Worm (Caenorhabditis elegans) whole organism, L4 larva: Measurements from ENCODE around the gene H01G02.1.

ENCODE experiments used
- D1046.2 ChIP-seq: fragments of 200-800 bp; sonication (Bioruptor generic); IDR thresholded peaks from 2 replicates; pipeline ENCODE4 v1.3.6; 2022; ENCODE audit warnings: missing genetic modification characterization, missing compliant biosample characterization
- F26F4.8 ChIP-seq: fragments of 200-800 bp; sonication (Bioruptor generic); conservative IDR thresholded peaks from 2 replicates; pipeline ENCODE4 v1.3.6; 2022; ENCODE audit warnings: missing genetic modification characterization, missing compliant biosample characterization
- R02D3.7 ChIP-seq: fragments of 150-350 bp; sonication (generic microtip); optimal IDR thresholded peaks from 3 replicates; lab custom pipeline; 2014; ENCODE audit warnings: missing biosample characterization, missing genetic modification characterization
- ZK546.5 ChIP-seq, 2 experiments: sonication (generic microtip); optimal IDR thresholded peaks; 2 replicates each; lab custom pipeline; 2017; ENCODE audit warnings: missing biosample characterization in 2 of 2, missing genetic modification characterization in 2 of 2
- ama-1 ChIP-seq: fragments of 150-350 bp; optimal IDR thresholded peaks from 2 replicates; lab custom pipeline; 2014; ENCODE audit warnings: inconsistent platforms, mixed read lengths
- attf-4 ChIP-seq: sonication (generic microtip); optimal IDR thresholded peaks from 3 replicates; lab custom pipeline; 2017; ENCODE audit warnings: missing biosample characterization, missing genetic modification characterization
- ceh-20 ChIP-seq: fragments of 200-800 bp; sonication (Bioruptor generic); IDR thresholded peaks from 2 replicates; pipeline ENCODE4 v1.3.6; 2022; ENCODE audit warnings: missing genetic modification reagents, missing genetic modification characterization, missing compliant biosample characterization
- ceh-32 ChIP-seq: sonication (generic microtip); optimal IDR thresholded peaks from 2 replicates; lab custom pipeline; 2016; ENCODE audit warnings: mild to moderate bottlenecking, missing genetic modification characterization, missing compliant biosample characterization; ENCODE audit not compliant: poor library complexity
- ceh-82 ChIP-seq: sonication (generic microtip); optimal IDR thresholded peaks from 2 replicates; lab custom pipeline; 2017; ENCODE audit warnings: missing biosample characterization, missing genetic modification characterization
- daf-12 ChIP-seq: fragments of 150-350 bp; optimal IDR thresholded peaks from 2 replicates; lab custom pipeline; 2014; ENCODE audit warnings: missing biosample characterization, missing genetic modification reagents, missing genetic modification characterization
- daf-16 ChIP-seq, 3 experiments: sonication (generic microtip); optimal IDR thresholded peaks; 2 replicates each; lab custom pipeline; 2016 to 2017; ENCODE audit warnings: missing genetic modification characterization in 3 of 3, missing genetic modification reagents in 3 of 3, mild to moderate bottlenecking in 2 of 3, missing compliant biosample characterization in 2 of 3, missing biosample characterization in 1 of 3, moderate library complexity in 1 of 3
- daf-8 ChIP-seq: fragments of 200-800 bp; sonication (Bioruptor generic); IDR thresholded peaks from 2 replicates; pipeline ENCODE4 v1.3.6; 2022; ENCODE audit warnings: missing genetic modification characterization, missing compliant biosample characterization
- dmd-9 ChIP-seq: fragments of 200-800 bp; sonication (Bioruptor generic); IDR thresholded peaks from 2 replicates; pipeline ENCODE4 v1.3.6; 2022; ENCODE audit warnings: missing genetic modification reagents, missing genetic modification characterization, missing compliant biosample characterization
- dpl-1 ChIP-seq: fragments of 150-350 bp; optimal IDR thresholded peaks from 2 replicates; lab custom pipeline; 2014; ENCODE audit warnings: missing biosample characterization, missing genetic modification reagents, missing genetic modification characterization
- dve-1 ChIP-seq: sonication (generic microtip); optimal IDR thresholded peaks from 2 replicates; lab custom pipeline; 2017; ENCODE audit warnings: antibody characterized with exemption, mild to moderate bottlenecking, missing genetic modification characterization, missing compliant biosample characterization; ENCODE audit not compliant: insufficient read depth
- fkh-10 ChIP-seq: fragments of 150-350 bp; optimal IDR thresholded peaks from 2 replicates; lab custom pipeline; 2014; ENCODE audit warnings: missing biosample characterization, missing genetic modification reagents, missing genetic modification characterization
- gei-8 ChIP-seq: fragments of 200-800 bp; sonication (Bioruptor generic); optimal IDR thresholded peaks from 2 replicates; lab custom pipeline; 2018; ENCODE audit warnings: mild to moderate bottlenecking, missing genetic modification characterization, missing compliant biosample characterization
- hif-1 ChIP-seq, 2 experiments: sonication (generic microtip); optimal IDR thresholded peaks; 2 replicates each; lab custom pipeline; 2016 to 2017; ENCODE audit warnings: missing compliant biosample characterization in 2 of 2, missing genetic modification characterization in 2 of 2, missing genetic modification reagents in 2 of 2, missing genotype in 2 of 2, mild to moderate bottlenecking in 1 of 2
- hlh-30 ChIP-seq: sonication (generic microtip); optimal IDR thresholded peaks from 2 replicates; lab custom pipeline; 2017; ENCODE audit warnings: antibody characterized with exemption, mild to moderate bottlenecking, missing genetic modification characterization, missing compliant biosample characterization; ENCODE audit not compliant: insufficient read depth
- hmg-1.1 ChIP-seq: fragments of 200-800 bp; sonication (Bioruptor generic); IDR thresholded peaks from 2 replicates; pipeline ENCODE4 v1.3.6; 2022; ENCODE audit warnings: missing genetic modification reagents, missing genetic modification characterization, missing compliant biosample characterization
- lim-7 ChIP-seq: fragments of 200-800 bp; sonication (Bioruptor generic); IDR thresholded peaks from 2 replicates; pipeline ENCODE4 v1.3.6; 2022; ENCODE audit warnings: missing genetic modification characterization, missing compliant biosample characterization
- lin-1 ChIP-seq: fragments of 200-800 bp; sonication (Bioruptor generic); IDR thresholded peaks from 2 replicates; pipeline ENCODE4 v1.3.6; 2022; ENCODE audit warnings: missing genetic modification reagents, missing genetic modification characterization, missing compliant biosample characterization
- lin-15B ChIP-seq: fragments of 150-350 bp; sonication (generic microtip); optimal IDR thresholded peaks from 3 replicates; lab custom pipeline; 2014; ENCODE audit warnings: missing biosample characterization, missing genetic modification characterization
- lin-38 ChIP-seq: fragments of 200-800 bp; sonication (Bioruptor generic); IDR thresholded peaks from 2 replicates; pipeline ENCODE4 v1.3.6; 2022; ENCODE audit warnings: missing genetic modification reagents, missing genetic modification characterization, missing compliant biosample characterization
- lir-3 ChIP-seq: sonication (generic microtip); optimal IDR thresholded peaks from 2 replicates; lab custom pipeline; 2016; ENCODE audit warnings: mild to moderate bottlenecking, missing genetic modification characterization, missing compliant biosample characterization
- mdt-29 ChIP-seq: fragments of 200-800 bp; sonication (Bioruptor generic); IDR thresholded peaks from 2 replicates; pipeline ENCODE4 v1.3.6; 2022; ENCODE audit warnings: missing genetic modification reagents, missing genetic modification characterization, missing compliant biosample characterization
- mep-1 ChIP-seq: fragments of 150-350 bp; sonication (generic microtip); optimal IDR thresholded peaks from 3 replicates; lab custom pipeline; 2014; ENCODE audit warnings: missing biosample characterization, missing genetic modification characterization
- mes-2 ChIP-seq: sonication (generic microtip); optimal IDR thresholded peaks from 2 replicates; lab custom pipeline; 2016; ENCODE audit warnings: missing genotype, mild to moderate bottlenecking, missing genetic modification characterization, missing compliant biosample characterization; ENCODE audit not compliant: poor library complexity, severe bottlenecking
- nhr-10 ChIP-seq: fragments of 150-350 bp; optimal IDR thresholded peaks from 2 replicates; lab custom pipeline; 2014; ENCODE audit warnings: missing biosample characterization, missing genetic modification characterization
- nhr-11 ChIP-seq: fragments of 150-350 bp; optimal IDR thresholded peaks from 2 replicates; lab custom pipeline; 2014; ENCODE audit warnings: missing biosample characterization, missing genetic modification characterization
- nhr-237 ChIP-seq: sonication (generic microtip); optimal IDR thresholded peaks from 2 replicates; lab custom pipeline; 2017; ENCODE audit warnings: missing biosample characterization, missing genetic modification characterization
- nhr-25 ChIP-seq: sonication (generic microtip); optimal IDR thresholded peaks from 2 replicates; lab custom pipeline; 2017; ENCODE audit warnings: missing genetic modification characterization, mild to moderate bottlenecking, missing compliant biosample characterization, antibody characterized with exemption, moderate library complexity, borderline replicate concordance; ENCODE audit not compliant: insufficient read depth
- nhr-28 ChIP-seq: fragments of 150-350 bp; optimal IDR thresholded peaks from 2 replicates; lab custom pipeline; 2014; ENCODE audit warnings: missing biosample characterization, missing genetic modification characterization
- nhr-76 ChIP-seq: fragments of 150-350 bp; optimal IDR thresholded peaks from 2 replicates; lab custom pipeline; 2014; ENCODE audit warnings: missing biosample characterization, missing genetic modification characterization
- pha-4 ChIP-seq, 2 experiments: fragments of 150-350 bp in 1 of 2; fragments of 200-800 bp in 1 of 2; sonication (Bioruptor generic) in 1 of 2; IDR thresholded peaks in 1 of 2; optimal IDR thresholded peaks in 1 of 2; 2 replicates each; pipeline versions ENCODE4 v1.3.6 to Lab custom; 2014 to 2022; ENCODE audit warnings: missing genetic modification characterization in 2 of 2, missing genetic modification reagents in 2 of 2, missing biosample characterization in 1 of 2, missing compliant biosample characterization in 1 of 2
- pqm-1 ChIP-seq: sonication (generic microtip); optimal IDR thresholded peaks from 2 replicates; lab custom pipeline; 2017; ENCODE audit warnings: missing biosample characterization, missing genetic modification characterization
- saeg-2 ChIP-seq: fragments of 200-800 bp; sonication (Bioruptor generic); IDR thresholded peaks from 2 replicates; pipeline ENCODE4 v1.3.6; 2022; ENCODE audit warnings: missing genetic modification reagents, missing genetic modification characterization, missing compliant biosample characterization
- sdz-12 ChIP-seq: fragments of 200-800 bp; sonication (Bioruptor generic); optimal IDR thresholded peaks from 2 replicates; lab custom pipeline; 2018; ENCODE audit warnings: mild to moderate bottlenecking, missing genetic modification characterization, missing compliant biosample characterization
- set-16 ChIP-seq: fragments of 200-800 bp; sonication (Bioruptor generic); IDR thresholded peaks from 2 replicates; pipeline ENCODE4 v1.3.6; 2022; ENCODE audit warnings: missing genetic modification reagents, missing genetic modification characterization, missing compliant biosample characterization
- spr-1 ChIP-seq: sonication (generic microtip); optimal IDR thresholded peaks from 2 replicates; lab custom pipeline; 2016; ENCODE audit warnings: mild to moderate bottlenecking, missing genetic modification characterization, missing compliant biosample characterization
- spr-3 ChIP-seq: fragments of 200-800 bp; sonication (Bioruptor generic); optimal IDR thresholded peaks from 2 replicates; lab custom pipeline; 2018; ENCODE audit warnings: mild to moderate bottlenecking, missing genetic modification characterization, missing compliant biosample characterization
- unc-62 ChIP-seq, 3 experiments: fragments of 150-350 bp in 1 of 3; sonication (generic microtip); optimal IDR thresholded peaks in 2 of 3; peaks in 1 of 3; 1 replicate in 1 of 3; 2 replicates in 2 of 3; lab custom pipeline; 2014 to 2017; ENCODE audit warnings: missing biosample characterization in 3 of 3, missing genetic modification characterization in 3 of 3, missing genetic modification reagents in 3 of 3, missing genotype in 1 of 3
- zag-1 ChIP-seq: fragments of 150-350 bp; optimal IDR thresholded peaks from 2 replicates; lab custom pipeline; 2014; ENCODE audit warnings: missing biosample characterization, missing genetic modification characterization
- zfp-2 ChIP-seq: sonication (generic microtip); optimal IDR thresholded peaks from 2 replicates; lab custom pipeline; 2016; ENCODE audit warnings: mild to moderate bottlenecking, missing genetic modification characterization, missing compliant biosample characterization
- zfp-3 ChIP-seq: fragments of 200-800 bp; sonication (Bioruptor generic); conservative IDR thresholded peaks from 2 replicates; pipeline ENCODE4 v1.3.6; 2022; ENCODE audit warnings: missing genetic modification reagents, missing genetic modification characterization, missing compliant biosample characterization

The H01G02.1 gene

ce11 chrIV:11809708-11810114 is 5.8 kb upstream of the H01G02.1 start (continued):
- peak; percentile 83 for TF ChIP-seq nhr-11
- TF ChIP-seq zfp-3, result no peak
- TF ChIP-seq ceh-82, result no peak
- TF ChIP-seq set-16 (GFP tag; lab: Robert Waterston, UW), result peak; percentile 52; the same call in 1 of the 2 replicates
- peak; percentile 60 for TF ChIP-seq dpl-1 (GFP tag; lab: Kevin White, UChicago)
- no peak for TF ChIP-seq gei-8
- no peak for TF ChIP-seq lim-7 (GFP tag; lab: Robert Waterston, UW)
- TF ChIP-seq ZK546.5 (tag; optimal IDR thresholded peaks at IDR 0.05; lab: Kevin White, UChicago), result no peak
- no peak for TF ChIP-seq R02D3.7 (tag; lab: Kevin White, UChicago)
- peak in 1 of 2 experiments; percentile 65 for TF ChIP-seq hif-1 (tag; optimal IDR thresholded peaks at IDR 0.05; lab: Kevin White, UChicago)
- TF ChIP-seq ama-1 (lab: Kevin White, UChicago), result no peak
- peak; percentile 90 for TF ChIP-seq fkh-10 (GFP tag; lab: Kevin White, UChicago)
- TF ChIP-seq spr-3 (GFP tag; lab: Kevin White, UChicago), result no peak
- TF ChIP-seq mes-2 (tag; lab: Kevin White, UChicago), result no peak
- TF ChIP-seq dve-1 (tag; lab: Kevin White, UChicago), result peak; percentile 89
- TF ChIP-seq nhr-28, result peak; percentile 88
- no peak for TF ChIP-seq lir-3 (tag; lab: Kevin White, UChicago)
- TF ChIP-seq mep-1, result peak; percentile 87
- no peak for TF ChIP-seq sdz-12 (GFP tag; lab: Kevin White, UChicago)
- TF ChIP-seq pha-4 (GFP tag; IDR thresholded peaks at IDR 0.05; lab: Robert Waterston, UW), result no peak
- peak; percentile 28 for TF ChIP-seq pha-4 (tag; optimal IDR thresholded peaks at IDR 0.05; lab: Kevin White, UChicago)
- no peak for TF ChIP-seq nhr-76 (tag; lab: Kevin White, UChicago)
- no peak for TF ChIP-seq attf-4 (tag; lab: Kevin White, UChicago)
- TF ChIP-seq ceh-20, result peak; percentile 73; the same call in 1 of the 2 replicates
- no peak for TF ChIP-seq lin-15B (tag; lab: Kevin White, UChicago)
- no peak for TF ChIP-seq dmd-9 (GFP tag; lab: Robert Waterston, UW)
- no peak for TF ChIP-seq nhr-237 (tag; lab: Kevin White, UChicago)

ce11 chrIV:11809047-11809446 is 5.1 kb upstream of the H01G02.1 start:
- TF ChIP-seq daf-16 (GFP tag; optimal IDR thresholded peaks at IDR 0.05; lab: Kevin White, UChicago), result peak in 1 of 2 experiments; percentile 0
- no peak for TF ChIP-seq daf-16 (tag; optimal IDR thresholded peaks at IDR 0.05; lab: Kevin White, UChicago)
- no peak for TF ChIP-seq daf-8
- peak; percentile 75 for TF ChIP-seq nhr-28
- TF ChIP-seq nhr-25, result no peak
- TF ChIP-seq ceh-32, result no peak
- TF ChIP-seq spr-1 (tag; lab: Kevin White, UChicago), result no peak
- peak; percentile 12 for TF ChIP-seq hlh-30 (tag; lab: Kevin White, UChicago)
- no peak for TF ChIP-seq mdt-29 (GFP tag; lab: Robert Waterston, UW)
- TF ChIP-seq, all 104 proteins: peak for 3

ce11 chrIV:11803044-11803443 is 909 bp downstream of the H01G02.1 start, which contains the start of gene H01G02.4:
TSS of gene H01G02.4 (minus strand) at chrIV:11803144.
- no peak for TF ChIP-seq lim-7 (GFP tag; lab: Robert Waterston, UW)
- TF ChIP-seq saeg-2 (GFP tag; lab: Robert Waterston, UW), result no peak
- TF ChIP-seq zag-1 (tag; lab: Kevin White, UChicago), result no peak

ce11 chrIV:11801078-11801477 is 2.9 kb downstream of the H01G02.1 start, which contains the start of gene dyf-18:
TSS of gene dyf-18 (minus strand) at chrIV:11801178.
- TF ChIP-seq set-16 (GFP tag; lab: Robert Waterston, UW), result no peak
- no peak for TF ChIP-seq lin-1
- TF ChIP-seq nhr-10 (tag; lab: Kevin White, UChicago), result no peak
- TF ChIP-seq unc-62 (GFP tag; optimal IDR thresholded peaks at IDR 0.05 in 1 of 2; lab: Kevin White, UChicago), result no peak
- TF ChIP-seq unc-62 (tag; optimal IDR thresholded peaks at IDR 0.05; lab: Kevin White, UChicago), result no peak
- no peak for TF ChIP-seq nhr-11
- TF ChIP-seq nhr-28, result no peak
- TF ChIP-seq lin-38 (GFP tag; lab: Robert Waterston, UW), result no peak
- TF ChIP-seq nhr-76 (tag; lab: Kevin White, UChicago), result no peak
- no peak for TF ChIP-seq F26F4.8 (GFP tag; lab: Robert Waterston, UW)
- TF ChIP-seq sdz-12 (GFP tag; lab: Kevin White, UChicago), result no peak
- TF ChIP-seq daf-12 (tag; lab: Kevin White, UChicago), result no peak
- no peak for TF ChIP-seq D1046.2
- TF ChIP-seq ceh-82, result no peak
- no peak for TF ChIP-seq pqm-1 (tag; lab: Kevin White, UChicago)
- TF ChIP-seq zfp-2 (tag; lab: Kevin White, UChicago), result no peak
- TF ChIP-seq hmg-1.1 (GFP tag; lab: Robert Waterston, UW), result no peak
